Fruit fly (Drosophila melanogaster): ENCODE data around the gene CG31915.

Gene CG31915

DNA sequence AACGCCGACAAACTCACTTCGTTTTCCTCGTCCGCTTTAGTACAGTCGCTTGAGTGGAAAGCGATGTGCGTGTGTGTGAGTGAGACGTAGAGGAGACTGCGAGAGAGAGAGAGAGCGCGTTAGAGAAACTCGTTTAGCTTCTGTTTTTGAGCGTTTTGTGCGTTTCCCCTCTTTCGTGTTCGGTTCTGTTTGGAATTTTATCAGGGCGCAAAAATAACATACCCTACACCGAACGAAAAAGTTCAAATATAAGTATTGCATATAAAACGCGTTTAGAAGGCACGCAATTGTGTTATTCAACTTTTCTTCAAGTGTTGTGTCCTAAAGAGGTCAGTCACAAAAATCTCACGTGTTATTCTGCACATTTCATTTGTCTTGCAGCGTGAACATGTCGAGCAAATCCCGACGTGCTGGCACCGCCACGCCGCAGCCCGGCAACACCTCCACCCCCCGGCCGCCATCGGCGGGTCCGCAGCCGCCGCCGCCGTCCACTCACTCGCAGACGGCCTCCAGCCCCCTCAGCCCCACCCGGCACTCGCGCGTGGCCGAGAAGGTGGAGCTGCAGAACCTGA, 15.1 kb downstream of the CG31915 start (continued):
- TF ChIP-seq D19B (GFP tag; optimal IDR thresholded peaks at IDR 0.05) (no peak), CG42726 (GFP tag; IDR thresholded peaks at IDR 0.05; ENCODE audit: partially characterized antibody) (peak; percentile 54; the same call in 1 of the 2 replicates), CG31441 (GFP tag; IDR thresholded peaks at IDR 0.05) (no peak; the same call in 1 of the 2 replicates), cg (GFP tag; optimal IDR thresholded peaks at IDR 0.05) (peak; percentile 88), run (tag; optimal IDR thresholded peaks at IDR 0.05) (no peak), bigmax (GFP tag; optimal IDR thresholded peaks at IDR 0.05) (no peak), Adf1 (GFP tag; IDR thresholded peaks at IDR 0.05) (peak; percentile 75), CG14667 (GFP tag; IDR thresholded peaks at IDR 0.05) (no peak), Hr51 (GFP tag; optimal IDR thresholded peaks at IDR 0.05) (peak in 1 of 2 experiments; percentile 7), Fer1 (GFP tag; optimal IDR thresholded peaks at IDR 0.05) (peak; percentile 68), ab (GFP tag; optimal IDR thresholded peaks at IDR 0.05) (peak; percentile 15), nerfin-1 (tag; optimal IDR thresholded peaks at IDR 0.05) (peak; percentile 26), lola (GFP tag; optimal IDR thresholded peaks at IDR 0.05) (no peak), CG6765 (GFP tag; optimal IDR thresholded peaks at IDR 0.05) (peak; percentile 39), Nf-YA (GFP tag; IDR thresholded peaks at IDR 0.05) (no peak), CG3065 (GFP tag; optimal IDR thresholded peaks at IDR 0.05) (no peak), CG10366 (GFP tag; IDR thresholded peaks at IDR 0.05) (peak; percentile 21; the same call in 1 of the 2 replicates), MBD-R2 (GFP tag; IDR thresholded peaks at IDR 0.05) (peak; percentile 25; the same call in 1 of the 2 replicates), CG8281 (tag; optimal IDR thresholded peaks at IDR 0.05) (no peak), Hmr (GFP tag; optimal IDR thresholded peaks at IDR 0.05) (peak; percentile 54), gt (GFP tag; IDR thresholded peaks at IDR 0.05) (no peak), so (GFP tag; IDR thresholded peaks at IDR 0.05) (peak; percentile 70; the same call in 1 of the 3 replicates), CG2199 (GFP tag; IDR thresholded peaks at IDR 0.05) (no peak), CG34376 (GFP tag; optimal IDR thresholded peaks at IDR 0.05) (peak; percentile 27), chif (GFP tag; optimal IDR thresholded peaks at IDR 0.05) (peak in 1 of 2 experiments; percentile 11), Trl (optimal IDR thresholded peaks at IDR 0.05) (peak; percentile 81 to 90), Trl (GFP tag; optimal IDR thresholded peaks at IDR 0.05) (peak; percentile 49), H2.0 (GFP tag; IDR thresholded peaks at IDR 0.05) (peak; percentile 42; the same call in 1 of the 2 replicates), pnt (GFP tag; optimal IDR thresholded peaks at IDR 0.05) (peak; percentile 9), Sox102F (GFP tag; optimal IDR thresholded peaks at IDR 0.05) (no peak), Antp (GFP tag; optimal IDR thresholded peaks at IDR 0.05) (peak; percentile 49), dysf (GFP tag; IDR thresholded peaks at IDR 0.05) (peak; percentile 71; the same call in 2 of the 3 replicates), HLH3B (GFP tag; IDR thresholded peaks at IDR 0.05) (0 out of 2 replicates have a peak, but pooled peaks have one; percentile 42), CG10431 (GFP tag; optimal IDR thresholded peaks at IDR 0.05) (no peak), Poxn (GFP tag; IDR thresholded peaks at IDR 0.05) (0 out of 2 replicates have a peak, but pooled peaks have one; percentile 39), ranshi (GFP tag; IDR thresholded peaks at IDR 0.05) (peak; percentile 47; the same call in 1 of the 2 replicates), wor (GFP tag; IDR thresholded peaks at IDR 0.05) (no peak), org-1 (GFP tag; optimal IDR thresholded peaks at IDR 0.05) (peak; percentile 30), fd3F (GFP tag; optimal IDR thresholded peaks at IDR 0.05) (peak; percentile 1), psq (GFP tag; optimal IDR thresholded peaks at IDR 0.05) (peak; percentile 44), Ptx1 (GFP tag; IDR thresholded peaks at IDR 0.05) (peak; percentile 69), HmgD (GFP tag; optimal IDR thresholded peaks at IDR 0.05) (no peak), hkb (optimal IDR thresholded peaks at IDR 0.05) (no peak), hkb (GFP tag; IDR thresholded peaks at IDR 0.05) (peak; percentile 80), zen2 (GFP tag; IDR thresholded peaks at IDR 0.05; ENCODE audit: partially characterized antibody) (no peak), bbx (GFP tag; IDR thresholded peaks at IDR 0.05; ENCODE audit: partially characterized antibody) (peak; percentile 34; the same call in 1 of the 2 replicates), CG7987 (GFP tag; optimal IDR thresholded peaks at IDR 0.05) (peak; percentile 42), Optix (GFP tag; IDR thresholded peaks at IDR 0.05) (no peak), Xbp1 (GFP tag; optimal IDR thresholded peaks at IDR 0.05) (peak; percentile 42), al (GFP tag; IDR thresholded peaks at IDR 0.05) (peak; percentile 30), Hr39 (optimal IDR thresholded peaks at IDR 0.05) (peak; percentile 68)
